Worm (Caenorhabditis elegans) whole organism, young adult: ENCODE data around the gene akap-1.
A peak's percentile ranks its signal among the peaks of the same experiment; 100 is the strongest.

Experiments
- B0019.2 ChIP-seq: fragments of 200-800 bp; sonication (Bioruptor generic); conservative IDR thresholded peaks from 2 replicates; pipeline ENCODE4 v1.3.6; 2022; ENCODE audit warnings: missing genetic modification reagents, missing genetic modification characterization, missing compliant biosample characterization
- C06A6.2 ChIP-seq: fragments of 200-800 bp; sonication (Bioruptor generic); conservative IDR thresholded peaks from 2 replicates; pipeline ENCODE4 v1.3.6; 2022; ENCODE audit warnings: missing genetic modification characterization, missing compliant biosample characterization
- F23B12.7 ChIP-seq: sonication (generic microtip); optimal IDR thresholded peaks from 2 replicates; lab custom pipeline; 2017; ENCODE audit warnings: missing genetic modification characterization, mild to moderate bottlenecking, missing compliant biosample characterization, antibody characterized with exemption, moderate library complexity; ENCODE audit not compliant: insufficient read depth
- F39B2.1 ChIP-seq: fragments of 200-800 bp; sonication (Bioruptor generic); IDR thresholded peaks from 2 replicates; pipeline ENCODE4 v1.3.6; 2022; ENCODE audit warnings: missing genetic modification reagents, missing genetic modification characterization, missing compliant biosample characterization
- F52B5.7 ChIP-seq: sonication (generic microtip); optimal IDR thresholded peaks from 2 replicates; lab custom pipeline; 2016; ENCODE audit warnings: mild to moderate bottlenecking, missing genetic modification characterization, missing compliant biosample characterization
- Y53F4B.3 ChIP-seq: fragments of 200-800 bp; sonication (Bioruptor generic); IDR thresholded peaks from 2 replicates; pipeline ENCODE4 v1.3.6; 2022; ENCODE audit warnings: missing genetic modification reagents, missing genetic modification characterization, missing compliant biosample characterization
- ZK185.1 ChIP-seq: sonication (generic microtip); optimal IDR thresholded peaks from 2 replicates; lab custom pipeline; 2016; ENCODE audit warnings: mild to moderate bottlenecking, missing genetic modification characterization, missing compliant biosample characterization; ENCODE audit not compliant: poor library complexity, severe bottlenecking
- attf-6 ChIP-seq: fragments of 200-800 bp; sonication (Bioruptor generic); IDR thresholded peaks from 2 replicates; pipeline ENCODE4 v1.3.6; 2022; ENCODE audit warnings: missing genetic modification reagents, missing genetic modification characterization, missing compliant biosample characterization
- cebp-2 ChIP-seq: fragments of 200-800 bp; sonication (Bioruptor generic); IDR thresholded peaks from 2 replicates; pipeline ENCODE4 v1.3.6; 2022; ENCODE audit warnings: missing genetic modification characterization, missing compliant biosample characterization
- ceh-100 ChIP-seq: fragments of 200-800 bp; sonication (Bioruptor generic); IDR thresholded peaks from 2 replicates; pipeline ENCODE4 v1.3.6; 2022; ENCODE audit warnings: missing genetic modification reagents, missing genetic modification characterization, missing compliant biosample characterization
- egrh-3 ChIP-seq: fragments of 200-800 bp; sonication (Bioruptor generic); IDR thresholded peaks from 2 replicates; pipeline ENCODE4 v1.3.6; 2022; ENCODE audit warnings: missing genetic modification reagents, missing genetic modification characterization, missing compliant biosample characterization
- him-1 ChIP-seq: sonication (generic microtip); optimal IDR thresholded peaks from 2 replicates; lab custom pipeline; 2016; ENCODE audit warnings: missing genotype, missing genetic modification reagents, missing genetic modification characterization, missing compliant biosample characterization
- hlh-12 ChIP-seq: sonication (generic microtip); optimal IDR thresholded peaks from 2 replicates; lab custom pipeline; 2016; ENCODE audit warnings: missing genetic modification characterization, missing compliant biosample characterization
- hmg-20 ChIP-seq: fragments of 200-800 bp; sonication (Bioruptor generic); IDR thresholded peaks from 2 replicates; pipeline ENCODE4 v1.3.6; 2022; ENCODE audit warnings: missing genetic modification reagents, missing genetic modification characterization, missing compliant biosample characterization
- hrde-1 ChIP-seq: sonication (generic microtip); optimal IDR thresholded peaks from 2 replicates; lab custom pipeline; 2016; ENCODE audit warnings: missing genetic modification characterization, mild to moderate bottlenecking, missing compliant biosample characterization, moderate library complexity, missing genotype, missing genetic modification reagents, borderline replicate concordance
- hsf-1 ChIP-seq: fragments of 200-800 bp; sonication (Bioruptor generic); IDR thresholded peaks from 2 replicates; pipeline ENCODE4 v1.3.6; 2022; ENCODE audit warnings: missing genetic modification reagents, missing genetic modification characterization, missing compliant biosample characterization
- lag-1 ChIP-seq: fragments of 200-800 bp; sonication (Bioruptor generic); IDR thresholded peaks from 2 replicates; pipeline ENCODE4 v1.3.6; 2022; ENCODE audit warnings: missing genetic modification reagents, missing genetic modification characterization, missing compliant biosample characterization
- let-607 ChIP-seq, 2 experiments: fragments of 200-800 bp in 1 of 2; sonication (Bioruptor generic) in 1 of 2; sonication (generic microtip) in 1 of 2; optimal IDR thresholded peaks; 2 replicates each; lab custom pipeline; 2016 to 2018; ENCODE audit warnings: mild to moderate bottlenecking in 2 of 2, missing compliant biosample characterization in 2 of 2, missing genetic modification characterization in 2 of 2, moderate library complexity in 2 of 2, missing genotype in 1 of 2
- lin-26 ChIP-seq: fragments of 200-800 bp; sonication (Bioruptor generic); IDR thresholded peaks from 2 replicates; pipeline ENCODE4 v1.3.6; 2022; ENCODE audit warnings: missing genetic modification reagents, missing genetic modification characterization, missing compliant biosample characterization
- lin-40 ChIP-seq: sonication (generic microtip); optimal IDR thresholded peaks from 2 replicates; lab custom pipeline; 2016; ENCODE audit warnings: missing genetic modification characterization, mild to moderate bottlenecking, missing compliant biosample characterization, missing genotype, missing genetic modification reagents
- madf-3 ChIP-seq: fragments of 200-800 bp; sonication (Bioruptor generic); IDR thresholded peaks from 2 replicates; pipeline ENCODE4 v1.3.6; 2022; ENCODE audit warnings: missing genetic modification reagents, missing genetic modification characterization, missing compliant biosample characterization
- madf-6 ChIP-seq: fragments of 200-800 bp; sonication (Bioruptor generic); IDR thresholded peaks from 2 replicates; pipeline ENCODE4 v1.3.6; 2022; ENCODE audit warnings: missing genetic modification reagents, missing genetic modification characterization, missing compliant biosample characterization
- mel-28 ChIP-seq: sonication (generic microtip); optimal IDR thresholded peaks from 2 replicates; lab custom pipeline; 2016; ENCODE audit warnings: borderline replicate concordance, mild to moderate bottlenecking, missing genetic modification characterization, missing compliant biosample characterization
- mes-4 ChIP-seq: sonication (generic microtip); optimal IDR thresholded peaks from 2 replicates; lab custom pipeline; 2016; ENCODE audit warnings: missing genotype, missing genetic modification characterization, missing compliant biosample characterization
- nhr-80 ChIP-seq: sonication (generic microtip); optimal IDR thresholded peaks from 2 replicates; lab custom pipeline; 2016; ENCODE audit warnings: missing genetic modification characterization, missing compliant biosample characterization
- rcor-1 ChIP-seq: fragments of 200-800 bp; sonication (Bioruptor generic); IDR thresholded peaks from 2 replicates; pipeline ENCODE4 v1.3.6; 2022; ENCODE audit warnings: missing genetic modification reagents, missing genetic modification characterization, missing compliant biosample characterization
- rec-8 ChIP-seq, 2 experiments: sonication (generic microtip); optimal IDR thresholded peaks; 2 replicates each; lab custom pipeline; 2016; ENCODE audit warnings: mild to moderate bottlenecking in 2 of 2, missing genetic modification characterization in 2 of 2, missing genetic modification reagents in 2 of 2, missing genotype in 2 of 2, missing biosample characterization in 1 of 2, missing compliant biosample characterization in 1 of 2, moderate library complexity in 1 of 2
- repo-1 ChIP-seq: sonication (generic microtip); optimal IDR thresholded peaks from 2 replicates; lab custom pipeline; 2017; ENCODE audit warnings: mild to moderate bottlenecking, missing genetic modification characterization, missing compliant biosample characterization
- rpc-1 ChIP-seq, 2 experiments: fragments of 150-350 bp in 1 of 2; sonication (generic microtip) in 1 of 2; optimal IDR thresholded peaks; 2 replicates each; lab custom pipeline; 2014 to 2018; ENCODE audit warnings: missing biosample characterization in 1 of 2, missing genetic modification characterization in 1 of 2, missing genetic modification reagents in 1 of 2, missing genotype in 1 of 2
- sdz-38 ChIP-seq: sonication (generic microtip); optimal IDR thresholded peaks from 2 replicates; lab custom pipeline; 2016; ENCODE audit warnings: missing genotype, missing genetic modification characterization, missing compliant biosample characterization
- sea-2 ChIP-seq: fragments of 200-800 bp; sonication (Bioruptor generic); IDR thresholded peaks from 2 replicates; pipeline ENCODE4 v1.3.6; 2022; ENCODE audit warnings: missing genetic modification characterization, missing compliant biosample characterization
- tbx-9 ChIP-seq: sonication (generic microtip); optimal IDR thresholded peaks from 2 replicates; lab custom pipeline; 2016; ENCODE audit warnings: borderline replicate concordance, missing genetic modification characterization, inconsistent platforms, missing compliant biosample characterization
- unc-62 ChIP-seq: fragments of 150-350 bp; optimal IDR thresholded peaks from 2 replicates; lab custom pipeline; 2014; ENCODE audit warnings: missing biosample characterization, missing genetic modification reagents, missing genetic modification characterization
- zfh-2 ChIP-seq: fragments of 200-800 bp; sonication (Bioruptor generic); conservative IDR thresholded peaks from 2 replicates; pipeline ENCODE4 v1.3.6; 2022; ENCODE audit warnings: missing genetic modification reagents, missing genetic modification characterization, missing compliant biosample characterization
- ztf-22 ChIP-seq: fragments of 200-800 bp; sonication (Bioruptor generic); optimal IDR thresholded peaks from 2 replicates; lab custom pipeline; 2018; ENCODE audit warnings: mild to moderate bottlenecking, missing genetic modification characterization, moderate library complexity, missing compliant biosample characterization

Gene akap-1

DNA sequence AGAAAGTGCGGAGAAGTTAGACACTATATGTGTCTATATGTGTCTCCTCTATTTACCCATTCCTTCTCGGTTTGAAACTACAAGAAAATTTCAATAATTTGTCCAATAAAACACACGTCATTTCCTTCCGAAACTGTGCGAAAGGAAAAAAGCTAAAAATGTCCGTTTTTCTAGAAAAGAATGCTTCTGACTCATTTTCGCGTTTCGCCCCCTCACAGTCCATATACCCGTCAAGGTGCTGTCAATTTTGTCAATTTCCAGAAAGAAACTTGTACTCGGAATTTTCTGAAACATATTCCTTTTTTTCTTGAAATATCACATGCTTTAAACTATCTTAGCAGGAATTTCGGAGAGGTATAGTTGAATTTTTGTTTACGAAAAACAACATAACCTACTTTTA lies 49.6 kb downstream of the akap-1 start:
- TF ChIP-seq unc-62 (GFP tag; lab: Kevin White, UChicago), result peak; percentile 81
- peak in 1 of 2 experiments; percentile 37 for TF ChIP-seq let-607 (tag; optimal IDR thresholded peaks at IDR 0.05; lab: Kevin White, UChicago)
- TF ChIP-seq madf-6, result no peak
- TF ChIP-seq nhr-80, result peak; percentile 49
- TF ChIP-seq repo-1 (tag; lab: Kevin White, UChicago), result no peak

DNA sequence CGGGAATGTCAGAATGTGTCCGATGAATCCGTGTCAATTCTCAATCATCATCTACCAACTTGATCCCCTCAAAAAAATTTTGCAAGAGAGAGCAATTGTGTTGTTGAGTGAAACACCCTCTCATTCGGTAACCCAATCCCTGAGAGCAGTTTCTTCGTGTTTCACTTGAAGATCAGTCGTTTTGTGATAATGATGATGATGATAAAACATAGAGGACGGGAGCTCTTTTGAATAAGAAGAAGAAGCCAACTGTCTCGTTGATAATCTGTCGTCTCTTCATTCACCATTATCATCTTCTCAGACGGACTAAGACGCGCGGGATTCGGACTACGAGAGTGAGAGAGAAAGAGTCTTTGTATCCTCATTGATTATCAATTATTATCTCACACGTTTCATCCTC lies 51.9 kb downstream of the akap-1 start:
- TF ChIP-seq madf-3 (GFP tag; lab: Robert Waterston, UW), result no peak
- no peak for TF ChIP-seq Y53F4B.3
- no peak for TF ChIP-seq F23B12.7 (tag; lab: Kevin White, UChicago)
- TF ChIP-seq rcor-1 (GFP tag; lab: Robert Waterston, UW), result no peak
- no peak for TF ChIP-seq ceh-100 (GFP tag; lab: Robert Waterston, UW)
- no peak for TF ChIP-seq hmg-20 (GFP tag; lab: Robert Waterston, UW)
- TF ChIP-seq ZK185.1 (tag; lab: Kevin White, UChicago), result no peak
- no peak for TF ChIP-seq C06A6.2
- TF ChIP-seq let-607 (tag; optimal IDR thresholded peaks at IDR 0.05; lab: Kevin White, UChicago), result no peak
- TF ChIP-seq cebp-2 (GFP tag; lab: Robert Waterston, UW), result no peak
- no peak for TF ChIP-seq hlh-12
- no peak for TF ChIP-seq B0019.2
- no peak for TF ChIP-seq tbx-9 (tag; lab: Kevin White, UChicago)
- TF ChIP-seq lin-26 (GFP tag; lab: Robert Waterston, UW), result no peak
- TF ChIP-seq mes-4 (tag; lab: Kevin White, UChicago), result no peak

DNA sequence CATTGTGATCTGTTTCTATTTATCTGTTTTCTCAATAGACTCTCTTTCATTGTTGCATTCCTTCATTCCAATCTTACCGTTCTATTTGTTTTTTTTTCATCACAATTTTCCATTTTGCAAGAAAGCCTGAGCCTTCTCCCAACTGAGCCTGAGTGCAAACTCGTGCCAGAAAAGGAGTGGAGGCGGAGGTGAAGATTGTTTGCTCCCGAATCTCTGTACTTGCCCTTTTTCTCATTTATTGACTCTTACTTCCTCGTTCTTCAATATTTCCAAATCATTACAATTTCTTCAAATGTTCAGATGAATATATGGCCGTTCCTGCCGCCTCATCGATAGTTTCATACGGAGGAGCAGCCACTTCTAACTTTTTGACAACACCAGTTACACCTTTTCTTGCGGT lies 53.6 kb downstream of the akap-1 start, which contains the start of gene let-756:
TSS of gene let-756 (plus strand) at position 301 of the 400 bp plus-strand sequence.
- TF ChIP-seq F23B12.7 (tag; lab: Kevin White, UChicago), result no peak
- no peak for TF ChIP-seq ZK185.1 (tag; lab: Kevin White, UChicago)
- no peak for TF ChIP-seq lag-1
- TF ChIP-seq ztf-22 (GFP tag; lab: Kevin White, UChicago), result no peak
- no peak for TF ChIP-seq sea-2 (GFP tag; lab: Robert Waterston, UW)
- no peak for TF ChIP-seq egrh-3 (GFP tag; lab: Robert Waterston, UW)
- no peak for TF ChIP-seq lin-40 (tag; lab: Kevin White, UChicago)
- no peak for TF ChIP-seq zfh-2 (GFP tag; lab: Robert Waterston, UW)
- no peak for TF ChIP-seq unc-62 (GFP tag; lab: Kevin White, UChicago)
- no peak for TF ChIP-seq rpc-1 (optimal IDR thresholded peaks at IDR 0.05; lab: Kevin White, UChicago)
- TF ChIP-seq rpc-1 (tag; optimal IDR thresholded peaks at IDR 0.05; lab: Kevin White, UChicago), result no peak
- TF ChIP-seq, all 124 proteins: peak for 0

DNA sequence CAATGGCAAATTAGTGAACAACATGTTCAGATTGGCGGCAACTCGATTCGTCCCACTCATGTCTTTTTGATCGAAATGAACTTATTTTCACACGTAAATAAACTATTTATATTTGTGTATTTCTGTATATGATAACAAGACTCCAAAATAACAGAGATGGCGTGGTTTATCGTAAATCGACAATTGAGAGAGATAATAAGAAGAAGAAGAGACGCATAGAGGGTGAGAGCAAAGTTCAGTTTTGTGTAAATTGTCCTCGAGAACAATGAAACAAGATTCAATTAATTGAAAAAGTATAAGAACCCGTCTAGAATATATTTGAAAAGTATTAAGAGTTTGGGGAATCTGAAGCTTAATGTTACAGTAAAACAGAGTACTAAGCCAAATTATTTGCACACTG lies 58.2 kb downstream of the akap-1 start:
- TF ChIP-seq nhr-80, result peak; percentile 3
- no peak for TF ChIP-seq rec-8 (tag; optimal IDR thresholded peaks at IDR 0.05; lab: Kevin White, UChicago)
- TF ChIP-seq, all 124 proteins: peak for 1

DNA sequence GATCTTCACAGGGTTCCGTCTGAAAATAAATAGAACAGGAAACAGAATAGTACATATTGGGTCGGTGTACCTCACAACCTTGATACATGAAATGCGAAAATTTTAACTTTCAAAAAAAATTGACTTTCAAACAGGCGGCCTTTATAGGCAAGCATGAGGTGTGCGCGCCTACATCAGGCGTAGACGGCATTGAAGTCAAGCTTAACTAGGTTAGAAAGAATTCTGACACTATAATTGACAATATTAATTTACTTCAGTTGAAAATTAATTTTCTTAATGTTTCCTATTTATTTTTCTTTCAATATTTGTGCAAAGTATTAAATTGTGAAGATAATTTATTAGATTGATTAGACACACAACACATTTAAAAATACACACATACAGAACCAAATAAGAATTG lies 58.7 kb downstream of the akap-1 start, which contains the start of gene C05D11.5:
TSS of gene C05D11.5 (minus strand) at position 101 of the 400 bp plus-strand sequence.
- TF ChIP-seq rpc-1 (optimal IDR thresholded peaks at IDR 0.05; lab: Kevin White, UChicago), result no peak
- TF ChIP-seq rpc-1 (tag; optimal IDR thresholded peaks at IDR 0.05; lab: Kevin White, UChicago), result no peak
- TF ChIP-seq tbx-9 (tag; lab: Kevin White, UChicago), result no peak
- no peak for TF ChIP-seq sdz-38 (tag; lab: Kevin White, UChicago)
- TF ChIP-seq F39B2.1 (GFP tag; lab: Robert Waterston, UW), result no peak
- TF ChIP-seq attf-6 (GFP tag; lab: Robert Waterston, UW), result no peak
- no peak for TF ChIP-seq let-607 (tag; optimal IDR thresholded peaks at IDR 0.05; lab: Kevin White, UChicago)
- TF ChIP-seq lag-1, result no peak
- TF ChIP-seq mes-4 (tag; lab: Kevin White, UChicago), result no peak
- no peak for TF ChIP-seq mel-28 (tag; lab: Kevin White, UChicago)
- no peak for TF ChIP-seq hsf-1 (GFP tag; lab: Robert Waterston, UW)
- TF ChIP-seq him-1 (tag; lab: Kevin White, UChicago), result no peak
- TF ChIP-seq F52B5.7, result no peak
- no peak for TF ChIP-seq hrde-1
